Worm (Caenorhabditis elegans) whole organism, L3 larva: ENCODE results near the gene Y59C2A.3.
A peak's percentile ranks its signal among the peaks of the same experiment; 100 is the strongest.

Source experiments
- R02D3.7 ChIP-seq: fragments of 150-350 bp; optimal IDR thresholded peaks from 2 replicates; lab custom pipeline; 2014; ENCODE audit warnings: missing biosample characterization, missing genetic modification characterization
- ZK546.5 ChIP-seq: sonication (generic microtip); optimal IDR thresholded peaks from 2 replicates; lab custom pipeline; 2017; ENCODE audit warnings: missing biosample characterization, missing genetic modification characterization
- aly-2 ChIP-seq: fragments of 150-350 bp; optimal IDR thresholded peaks from 2 replicates; lab custom pipeline; 2014; ENCODE audit warnings: missing biosample characterization, missing genetic modification characterization
- ama-1 ChIP-seq: fragments of 150-350 bp; optimal IDR thresholded peaks from 2 replicates; lab custom pipeline; 2018
- ceh-16 ChIP-seq: sonication (generic microtip); optimal IDR thresholded peaks from 2 replicates; lab custom pipeline; 2017; ENCODE audit warnings: missing biosample characterization, missing genetic modification characterization
- ceh-28 ChIP-seq: fragments of 150-350 bp; optimal IDR thresholded peaks from 2 replicates; lab custom pipeline; 2014; ENCODE audit warnings: missing biosample characterization, missing genetic modification reagents, missing genetic modification characterization
- ceh-82 ChIP-seq: fragments of 150-350 bp; optimal IDR thresholded peaks from 2 replicates; lab custom pipeline; 2014; ENCODE audit warnings: missing biosample characterization, missing genetic modification characterization
- ceh-9 ChIP-seq: sonication (generic microtip); optimal IDR thresholded peaks from 2 replicates; lab custom pipeline; 2018; ENCODE audit warnings: missing biosample characterization, missing genetic modification characterization
- daf-12 ChIP-seq: fragments of 150-350 bp; optimal IDR thresholded peaks from 2 replicates; lab custom pipeline; 2014; ENCODE audit warnings: missing biosample characterization, missing genetic modification reagents, missing genetic modification characterization
- egl-27 ChIP-seq: sonication (generic microtip); optimal IDR thresholded peaks from 4 replicates; lab custom pipeline; 2017; ENCODE audit warnings: missing biosample characterization, missing genetic modification reagents, missing genetic modification characterization
- egl-5 ChIP-seq: fragments of 150-350 bp; optimal IDR thresholded peaks from 2 replicates; lab custom pipeline; 2017; ENCODE audit warnings: missing biosample characterization, missing genetic modification reagents, missing genetic modification characterization, inconsistent platforms
- elt-1 ChIP-seq: fragments of 150-350 bp; optimal IDR thresholded peaks from 2 replicates; lab custom pipeline; 2014; ENCODE audit warnings: missing biosample characterization, missing genetic modification characterization
- elt-2 ChIP-seq: sonication (generic microtip); optimal IDR thresholded peaks from 2 replicates; lab custom pipeline; 2016; ENCODE audit warnings: missing genetic modification reagents, mild to moderate bottlenecking, missing genetic modification characterization, missing compliant biosample characterization
- elt-3 ChIP-seq, 3 experiments: fragments of 150-350 bp in 1 of 3; sonication (generic microtip) in 2 of 3; optimal IDR thresholded peaks; 2 replicates in 2 of 3; 4 replicates in 1 of 3; lab custom pipeline; 2014 to 2017; ENCODE audit warnings: missing biosample characterization in 3 of 3, missing genetic modification characterization in 3 of 3
- eor-1 ChIP-seq, 2 experiments: fragments of 150-350 bp; optimal IDR thresholded peaks; 2 replicates each; lab custom pipeline; 2014 to 2018; ENCODE audit warnings: missing biosample characterization in 2 of 2, missing genetic modification characterization in 2 of 2
- fkh-10 ChIP-seq: sonication (generic microtip); optimal IDR thresholded peaks from 2 replicates; lab custom pipeline; 2017; ENCODE audit warnings: missing biosample characterization, missing genetic modification reagents, missing genetic modification characterization
- fkh-2 ChIP-seq: fragments of 150-350 bp; optimal IDR thresholded peaks from 2 replicates; lab custom pipeline; 2014; ENCODE audit warnings: missing biosample characterization, missing genetic modification reagents, missing genetic modification characterization
- fos-1 ChIP-seq: fragments of 150-350 bp; optimal IDR thresholded peaks from 2 replicates; lab custom pipeline; 2014; ENCODE audit warnings: missing biosample characterization, missing genetic modification characterization
- hmg-11 ChIP-seq: sonication (generic microtip); optimal IDR thresholded peaks from 2 replicates; lab custom pipeline; 2016; ENCODE audit warnings: missing genetic modification characterization, missing compliant biosample characterization
- jun-1 ChIP-seq: fragments of 150-350 bp; optimal IDR thresholded peaks from 2 replicates; lab custom pipeline; 2014; ENCODE audit warnings: missing biosample characterization, missing genetic modification reagents, missing genetic modification characterization
- lin-15B ChIP-seq: fragments of 150-350 bp; optimal IDR thresholded peaks from 2 replicates; lab custom pipeline; 2014; ENCODE audit warnings: missing biosample characterization, missing genetic modification characterization
- lin-39 ChIP-seq: fragments of 150-350 bp; optimal IDR thresholded peaks from 2 replicates; lab custom pipeline; 2018; ENCODE audit warnings: missing biosample characterization, missing genetic modification reagents, missing genetic modification characterization
- lsy-12 ChIP-seq: sonication (generic microtip); optimal IDR thresholded peaks from 2 replicates; lab custom pipeline; 2016; ENCODE audit warnings: mild to moderate bottlenecking, missing genetic modification characterization, missing compliant biosample characterization
- mdl-1 ChIP-seq: fragments of 150-350 bp; optimal IDR thresholded peaks from 2 replicates; lab custom pipeline; 2014; ENCODE audit warnings: missing biosample characterization, missing genetic modification characterization
- mml-1 ChIP-seq: fragments of 150-350 bp; sonication (generic microtip); optimal IDR thresholded peaks from 3 replicates; lab custom pipeline; 2014; ENCODE audit warnings: missing biosample characterization, missing genetic modification characterization
- nfya-1 ChIP-seq: sonication (generic microtip); optimal IDR thresholded peaks from 2 replicates; lab custom pipeline; 2017; ENCODE audit warnings: missing genetic modification characterization, mild to moderate bottlenecking, missing compliant biosample characterization, antibody characterized with exemption, moderate library complexity; ENCODE audit not compliant: insufficient read depth
- nhr-11 ChIP-seq: fragments of 150-350 bp; optimal IDR thresholded peaks from 2 replicates; lab custom pipeline; 2014; ENCODE audit warnings: missing biosample characterization, missing genetic modification characterization
- nhr-12 ChIP-seq: fragments of 150-350 bp; optimal IDR thresholded peaks from 2 replicates; lab custom pipeline; 2014; ENCODE audit warnings: missing biosample characterization, missing genetic modification characterization
- nhr-23 ChIP-seq: fragments of 150-350 bp; optimal IDR thresholded peaks from 2 replicates; lab custom pipeline; 2014; ENCODE audit warnings: missing biosample characterization, missing genetic modification reagents, missing genetic modification characterization
- nhr-237 ChIP-seq: fragments of 150-350 bp; optimal IDR thresholded peaks from 2 replicates; lab custom pipeline; 2014; ENCODE audit warnings: missing biosample characterization, missing genetic modification characterization
- nhr-25 ChIP-seq: sonication (generic microtip); optimal IDR thresholded peaks from 2 replicates; lab custom pipeline; 2017; ENCODE audit warnings: missing biosample characterization, missing genetic modification characterization
- nhr-28 ChIP-seq: fragments of 150-350 bp; optimal IDR thresholded peaks from 2 replicates; lab custom pipeline; 2014; ENCODE audit warnings: missing biosample characterization, missing genetic modification characterization
- nhr-43 ChIP-seq: sonication (generic microtip); optimal IDR thresholded peaks from 2 replicates; lab custom pipeline; 2016; ENCODE audit warnings: mild to moderate bottlenecking, missing genetic modification characterization, missing compliant biosample characterization; ENCODE audit not compliant: poor library complexity, severe bottlenecking
- nhr-67 ChIP-seq: fragments of 150-350 bp; optimal IDR thresholded peaks from 2 replicates; lab custom pipeline; 2014; ENCODE audit warnings: missing biosample characterization, missing genetic modification characterization
- nhr-76 ChIP-seq: fragments of 150-350 bp; sonication (generic microtip); optimal IDR thresholded peaks from 5 replicates; lab custom pipeline; 2014; ENCODE audit warnings: missing biosample characterization, missing genetic modification characterization
- nhr-77 ChIP-seq: fragments of 150-350 bp; optimal IDR thresholded peaks from 2 replicates; lab custom pipeline; 2014; ENCODE audit warnings: missing biosample characterization, missing genetic modification characterization
- pha-4 ChIP-seq: fragments of 150-350 bp; optimal IDR thresholded peaks from 2 replicates; lab custom pipeline; 2014; ENCODE audit warnings: missing biosample characterization, missing genetic modification reagents, missing genetic modification characterization
- pqm-1 ChIP-seq: fragments of 150-350 bp; optimal IDR thresholded peaks from 2 replicates; lab custom pipeline; 2017; ENCODE audit warnings: missing biosample characterization, missing genetic modification characterization, inconsistent platforms
- sea-2 ChIP-seq: fragments of 150-350 bp; sonication (generic microtip); optimal IDR thresholded peaks from 4 replicates; lab custom pipeline; 2014; ENCODE audit warnings: missing biosample characterization, missing genetic modification reagents, missing genetic modification characterization
- skn-1 ChIP-seq: fragments of 150-350 bp; optimal IDR thresholded peaks from 2 replicates; lab custom pipeline; 2014; ENCODE audit warnings: missing biosample characterization, missing genetic modification characterization
- snpc-4 ChIP-seq: fragments of 150-350 bp; optimal IDR thresholded peaks from 2 replicates; lab custom pipeline; 2014; ENCODE audit warnings: missing biosample characterization, missing genetic modification characterization
- tbx-2 ChIP-seq: sonication (generic microtip); optimal IDR thresholded peaks from 2 replicates; lab custom pipeline; 2016; ENCODE audit warnings: mild to moderate bottlenecking, missing genetic modification characterization, missing compliant biosample characterization
- unc-39 ChIP-seq: sonication (generic microtip); optimal IDR thresholded peaks from 4 replicates; lab custom pipeline; 2017; ENCODE audit warnings: missing biosample characterization, missing genetic modification characterization
- unc-62 ChIP-seq: fragments of 150-350 bp; sonication (generic microtip); optimal IDR thresholded peaks from 4 replicates; lab custom pipeline; 2014; ENCODE audit warnings: missing biosample characterization, missing genetic modification reagents, missing genetic modification characterization
- zag-1 ChIP-seq: fragments of 150-350 bp; optimal IDR thresholded peaks from 2 replicates; lab custom pipeline; 2014; ENCODE audit warnings: missing biosample characterization, missing genetic modification characterization
- ztf-11 ChIP-seq: fragments of 150-350 bp; optimal IDR thresholded peaks from 2 replicates; lab custom pipeline; 2014; ENCODE audit warnings: missing biosample characterization, missing genetic modification characterization
- ztf-4 ChIP-seq: fragments of 150-350 bp; optimal IDR thresholded peaks from 2 replicates; lab custom pipeline; 2014; ENCODE audit warnings: missing biosample characterization, missing genetic modification characterization

Gene Y59C2A.3

DNA sequence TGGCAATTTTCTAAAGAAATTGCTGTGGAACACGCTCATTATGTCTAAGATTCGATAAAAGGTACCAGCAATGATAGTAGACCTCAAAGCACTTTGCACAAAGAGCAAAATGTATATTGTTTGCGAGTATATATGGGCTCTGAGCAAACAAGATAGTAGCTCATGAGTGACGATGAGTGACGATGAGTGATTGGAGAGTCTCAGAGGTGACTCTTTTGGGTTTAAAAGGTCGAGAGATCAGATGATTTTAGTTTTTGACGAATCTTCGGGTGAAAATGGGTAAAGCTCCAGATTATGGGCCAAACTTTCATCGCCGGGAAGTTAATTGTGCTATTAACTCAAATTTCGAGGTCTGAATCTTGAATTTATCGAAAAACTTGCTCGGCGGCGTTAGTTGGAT is 23.0 kb downstream of the Y59C2A.3 start:
- TF ChIP-seq ztf-11 (tag; lab: Kevin White, UChicago) (no peak), nhr-43 (tag; lab: Kevin White, UChicago) (no peak), snpc-4 (no peak), pha-4 (tag; lab: Kevin White, UChicago) (peak; percentile 16), nhr-23 (no peak), mdl-1 (tag; lab: Kevin White, UChicago) (no peak)

DNA sequence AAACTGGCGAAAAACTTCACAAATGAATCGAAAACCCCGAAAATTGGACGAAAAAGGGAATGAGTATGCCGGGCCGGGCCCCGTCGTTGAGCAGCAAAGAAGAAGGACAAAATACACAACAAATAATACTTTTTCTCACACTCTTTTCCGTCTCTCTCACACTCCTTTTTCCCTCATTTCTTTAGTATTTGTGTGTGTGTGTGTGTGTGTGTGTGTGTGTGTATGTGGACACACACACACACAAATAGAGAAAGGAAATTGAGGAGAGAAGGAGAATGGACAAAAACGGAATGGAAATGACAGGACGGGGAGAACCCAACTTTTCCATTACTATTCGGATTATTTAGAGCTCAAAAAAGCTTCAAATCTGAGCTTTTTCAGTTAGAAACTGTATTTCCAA is 24.2 kb downstream of the Y59C2A.3 start:
- TF ChIP-seq aly-2 (tag; lab: Kevin White, UChicago) (no peak), daf-12 (no peak), nfya-1 (tag; lab: Kevin White, UChicago) (peak; percentile 67), tbx-2 (tag; lab: Kevin White, UChicago) (no peak), fkh-10 (GFP tag; lab: Kevin White, UChicago) (peak; percentile 34), sea-2 (GFP tag; lab: Kevin White, UChicago) (no peak), mml-1 (tag; lab: Kevin White, UChicago) (no peak), fkh-2 (tag; lab: Kevin White, UChicago) (no peak), lin-15B (tag; lab: Kevin White, UChicago) (peak; percentile 25), ztf-11 (tag; lab: Kevin White, UChicago) (no peak), fos-1 (tag; lab: Kevin White, UChicago) (no peak), egl-5 (tag; lab: Kevin White, UChicago) (no peak), elt-1 (tag; lab: Kevin White, UChicago) (no peak), mdl-1 (tag; lab: Kevin White, UChicago) (no peak), elt-2 (tag; lab: Kevin White, UChicago) (peak; percentile 35), ceh-28 (tag; lab: Kevin White, UChicago) (no peak), nhr-25 (no peak), ceh-16 (tag; lab: Kevin White, UChicago) (no peak), unc-39 (no peak), jun-1 (tag; lab: Kevin White, UChicago) (peak; percentile 36), skn-1 (no peak), egl-27 (tag; lab: Kevin White, UChicago) (no peak), hmg-11 (peak; percentile 58), ceh-82 (tag; lab: Kevin White, UChicago) (no peak), nhr-23 (no peak), nhr-67 (tag; lab: Kevin White, UChicago) (no peak), eor-1 (tag; optimal IDR thresholded peaks at IDR 0.05; lab: Kevin White, UChicago) (no peak), R02D3.7 (no peak), nhr-28 (tag; lab: Kevin White, UChicago) (no peak), nhr-11 (no peak), pqm-1 (peak; percentile 15), nhr-12 (tag; lab: Kevin White, UChicago) (no peak), pha-4 (tag; lab: Kevin White, UChicago) (peak; percentile 95), unc-62 (GFP tag; lab: Kevin White, UChicago) (no peak), ZK546.5 (tag; lab: Kevin White, UChicago) (no peak), lsy-12 (tag; lab: Kevin White, UChicago) (no peak), zag-1 (no peak), ceh-9 (tag; lab: Kevin White, UChicago) (no peak), nhr-76 (tag; lab: Kevin White, UChicago) (no peak), elt-3 (tag; optimal IDR thresholded peaks at IDR 0.05; lab: Kevin White, UChicago) (no peak), lin-39 (peak; percentile 18), nhr-43 (tag; lab: Kevin White, UChicago) (no peak), nhr-77 (no peak), snpc-4 (peak; percentile 40), ztf-4 (tag; lab: Kevin White, UChicago) (no peak), nhr-237 (tag; lab: Kevin White, UChicago) (no peak), ama-1 (no peak)
